Worm (Caenorhabditis elegans) whole organism, young adult: Measurements from ENCODE around the gene rpn-6.1.

Experiments used
- D2030.7 ChIP-seq: fragments of 200-800 bp; sonication (Bioruptor generic); IDR thresholded peaks from 2 replicates; pipeline ENCODE4 v1.3.6; 2022; ENCODE audit warnings: missing genetic modification reagents, missing genetic modification characterization, missing compliant biosample characterization
- cebp-1 ChIP-seq, 2 experiments: fragments of 200-800 bp in 1 of 2; sonication (Bioruptor generic) in 1 of 2; sonication (generic microtip) in 1 of 2; IDR thresholded peaks in 1 of 2; optimal IDR thresholded peaks in 1 of 2; 2 replicates each; pipeline versions ENCODE4 v1.3.6 to Lab custom; 2017 to 2022; ENCODE audit warnings: missing compliant biosample characterization in 2 of 2, missing genetic modification characterization in 2 of 2, mild to moderate bottlenecking in 1 of 2, missing genetic modification reagents in 1 of 2, moderate library complexity in 1 of 2
- chd-7 ChIP-seq: sonication (generic microtip); optimal IDR thresholded peaks from 2 replicates; lab custom pipeline; 2016; ENCODE audit warnings: mild to moderate bottlenecking, missing genetic modification characterization, moderate library complexity, missing compliant biosample characterization
- ets-4 ChIP-seq: fragments of 200-800 bp; sonication (Bioruptor generic); optimal IDR thresholded peaks from 2 replicates; lab custom pipeline; 2018; ENCODE audit warnings: mild to moderate bottlenecking, missing genetic modification characterization, missing compliant biosample characterization
- lin-26 ChIP-seq: fragments of 200-800 bp; sonication (Bioruptor generic); IDR thresholded peaks from 2 replicates; pipeline ENCODE4 v1.3.6; 2022; ENCODE audit warnings: missing genetic modification reagents, missing genetic modification characterization, missing compliant biosample characterization
- madf-10 ChIP-seq: sonication (generic microtip); optimal IDR thresholded peaks from 2 replicates; lab custom pipeline; 2016; ENCODE audit warnings: mild to moderate bottlenecking, missing genetic modification characterization, missing compliant biosample characterization
- somi-1 ChIP-seq: fragments of 200-800 bp; sonication (Bioruptor generic); optimal IDR thresholded peaks from 2 replicates; lab custom pipeline; 2018; ENCODE audit warnings: mild to moderate bottlenecking, missing genetic modification characterization, missing compliant biosample characterization

- TF ChIP-seq D2030.7 (GFP tag; lab: Robert Waterston, UW) (no peak), ets-4 (no peak), cebp-1 (GFP tag; IDR thresholded peaks at IDR 0.05; lab: Robert Waterston, UW) (no peak), cebp-1 (tag; optimal IDR thresholded peaks at IDR 0.05; lab: Kevin White, UChicago) (no peak), chd-7 (tag; lab: Kevin White, UChicago) (no peak), madf-10 (no peak), lin-26 (GFP tag; lab: Robert Waterston, UW) (no peak), somi-1 (GFP tag; lab: Kevin White, UChicago) (no peak)
Observed at ce11 chrIII:6968080-6968639, 6.4 kb upstream of the rpn-6.1 start, which contains the start of gene panl-2.
